Worm (Caenorhabditis elegans): Measurements from ENCODE around the gene srx-68.

ce11 chrV:3935892-3936478, 23.4 kb downstream of the srx-68 start, which contains the start of gene cyp-35A5:
- no peak for TF ChIP-seq unc-3 (GFP tag; conservative IDR thresholded peaks at IDR 0.05)
- no peak for TF ChIP-seq unc-3 (tag; optimal IDR thresholded peaks at IDR 0.05)
- TF ChIP-seq pha-2 (tag; optimal IDR thresholded peaks at IDR 0.05), result no peak
- TF ChIP-seq fkh-10 (GFP tag; optimal IDR thresholded peaks at IDR 0.05), result no peak
- TF ChIP-seq lin-11 (tag; optimal IDR thresholded peaks at IDR 0.05), result no peak

All from whole organism, late embryonic.